Worm (Caenorhabditis elegans): ENCODE results near the gene clec-230.

Gene clec-230

ce11 chrV:15395347-15395746 lies 46.4 kb upstream of the clec-230 start, which contains the start of gene cyb-3 (continued):
- TF ChIP-seq aptf-3 (GFP tag; IDR thresholded peaks at IDR 0.05) (no peak), F23B12.7 (tag; optimal IDR thresholded peaks at IDR 0.05; ENCODE audit: insufficient read depth) (no peak), F52B5.7 (tag; optimal IDR thresholded peaks at IDR 0.05) (no peak), cebp-1 (GFP tag; IDR thresholded peaks at IDR 0.05) (no peak), cebp-1 (tag; optimal IDR thresholded peaks at IDR 0.05) (no peak), efl-1 (GFP tag; optimal IDR thresholded peaks at IDR 0.05) (peak; percentile 95), hlh-26 (GFP tag; conservative IDR thresholded peaks at IDR 0.05) (no peak), Y79H2A.3 (GFP tag; conservative IDR thresholded peaks at IDR 0.05) (no peak), rcor-1 (GFP tag; IDR thresholded peaks at IDR 0.05) (peak; percentile 59; the same call in 1 of the 2 replicates), lin-26 (GFP tag; IDR thresholded peaks at IDR 0.05) (no peak), F49E8.2 (tag; optimal IDR thresholded peaks at IDR 0.05; ENCODE audit: insufficient read depth) (peak; percentile 80), lin-35 (GFP tag; optimal IDR thresholded peaks at IDR 0.05) (peak in 1 of 3 experiments; percentile 69), pha-4 (tag; optimal IDR thresholded peaks at IDR 0.05) (no peak), ztf-18 (tag; optimal IDR thresholded peaks at IDR 0.05) (peak; percentile 20), pbrm-1 (GFP tag; IDR thresholded peaks at IDR 0.05) (peak; percentile 28; the same call in 1 of the 2 replicates), hmg-20 (GFP tag; IDR thresholded peaks at IDR 0.05) (no peak), hlh-12 (tag; optimal IDR thresholded peaks at IDR 0.05) (no peak), madf-10 (tag; optimal IDR thresholded peaks at IDR 0.05) (no peak), nhr-120 (GFP tag; IDR thresholded peaks at IDR 0.05) (no peak), ztf-26 (tag; optimal IDR thresholded peaks at IDR 0.05) (no peak), F57A8.1 (GFP tag; optimal IDR thresholded peaks at IDR 0.05) (no peak), ztf-3 (GFP tag; optimal IDR thresholded peaks at IDR 0.05) (no peak), nfya-2 (GFP tag; IDR thresholded peaks at IDR 0.05) (no peak), madf-6 (GFP tag; IDR thresholded peaks at IDR 0.05) (peak; percentile 95), ekl-4 (GFP tag; IDR thresholded peaks at IDR 0.05) (no peak), egl-18 (GFP tag; IDR thresholded peaks at IDR 0.05) (no peak), Y53F4B.3 (GFP tag; IDR thresholded peaks at IDR 0.05) (no peak; the same call in 1 of the 2 replicates), lsl-1 (GFP tag; optimal IDR thresholded peaks at IDR 0.05) (peak; percentile 82), Y53G8AR.9 (GFP tag; conservative IDR thresholded peaks at IDR 0.05) (0 out of 2 replicates have a peak, but pooled peaks have one; percentile 24), hrde-1 (tag; optimal IDR thresholded peaks at IDR 0.05; ENCODE audit: borderline replicate concordance) (no peak), ccch-3 (GFP tag; optimal IDR thresholded peaks at IDR 0.05) (no peak), B0035.1 (tag; optimal IDR thresholded peaks at IDR 0.05) (no peak), athp-1 (tag; optimal IDR thresholded peaks at IDR 0.05) (peak; percentile 7), unc-130 (GFP tag; optimal IDR thresholded peaks at IDR 0.05) (peak; percentile 36), Y95B8A.8 (GFP tag; IDR thresholded peaks at IDR 0.05) (peak; percentile 67; the same call in 1 of the 2 replicates), F57C9.4 (tag; optimal IDR thresholded peaks at IDR 0.05) (no peak), F22D6.2 (tag; optimal IDR thresholded peaks at IDR 0.05) (no peak), tbx-9 (tag; optimal IDR thresholded peaks at IDR 0.05; ENCODE audit: borderline replicate concordance) (no peak), chd-7 (tag; optimal IDR thresholded peaks at IDR 0.05) (no peak), aptf-2 (GFP tag; conservative IDR thresholded peaks at IDR 0.05) (no peak), attf-3 (GFP tag; conservative IDR thresholded peaks at IDR 0.05) (no peak), nhr-90 (tag; optimal IDR thresholded peaks at IDR 0.05) (no peak), zim-3 (tag; optimal IDR thresholded peaks at IDR 0.05) (no peak), sea-2 (GFP tag; IDR thresholded peaks at IDR 0.05) (no peak), B0336.3 (GFP tag; IDR thresholded peaks at IDR 0.05) (no peak), madf-3 (GFP tag; IDR thresholded peaks at IDR 0.05) (peak; percentile 89), ama-1 (optimal IDR thresholded peaks at IDR 0.05) (no peak), ama-1 (GFP tag; optimal IDR thresholded peaks at IDR 0.05) (no peak), lsy-27 (tag; optimal IDR thresholded peaks at IDR 0.05; ENCODE audit: borderline replicate concordance, insufficient read depth) (no peak)

Measured in whole organism, young adult.